Worm (Caenorhabditis elegans) whole organism, L1 larva: Measurements from ENCODE around the gene srj-25.

ENCODE experiments used
- C04F5.9 ChIP-seq: sonication (generic microtip); optimal IDR thresholded peaks from 2 replicates; lab custom pipeline; 2016; ENCODE audit warnings: missing genetic modification characterization, missing compliant biosample characterization
- C34B4.2 ChIP-seq: sonication (generic microtip); optimal IDR thresholded peaks from 2 replicates; lab custom pipeline; 2017; ENCODE audit warnings: mild to moderate bottlenecking, missing genetic modification characterization, missing compliant biosample characterization
- aly-2 ChIP-seq: fragments of 150-350 bp; optimal IDR thresholded peaks from 2 replicates; lab custom pipeline; 2014; ENCODE audit warnings: missing biosample characterization, missing genetic modification characterization
- ces-1 ChIP-seq: fragments of 150-350 bp; optimal IDR thresholded peaks from 2 replicates; lab custom pipeline; 2014; ENCODE audit warnings: missing biosample characterization, missing genetic modification reagents, missing genetic modification characterization
- egl-13 ChIP-seq: sonication (generic microtip); optimal IDR thresholded peaks from 2 replicates; lab custom pipeline; 2016; ENCODE audit warnings: missing genotype, missing genetic modification reagents, missing genetic modification characterization, missing compliant biosample characterization
- egl-27 ChIP-seq, 2 experiments: fragments of 150-350 bp in 1 of 2; sonication (generic microtip); optimal IDR thresholded peaks; 3 replicates each; lab custom pipeline; 2017 to 2018; ENCODE audit warnings: missing biosample characterization in 2 of 2, missing genetic modification characterization in 2 of 2, missing genetic modification reagents in 2 of 2
- elt-2 ChIP-seq: sonication (generic microtip); optimal IDR thresholded peaks from 2 replicates; lab custom pipeline; 2016; ENCODE audit warnings: missing genetic modification characterization, mild to moderate bottlenecking, inconsistent platforms, missing compliant biosample characterization, missing genetic modification reagents
- elt-3 ChIP-seq, 6 experiments: fragments of 150-350 bp in 1 of 6; sonication (generic microtip); optimal IDR thresholded peaks; 2 replicates each; lab custom pipeline; 2017 to 2018; ENCODE audit warnings: missing biosample characterization in 6 of 6, missing genetic modification characterization in 6 of 6, inconsistent platforms in 1 of 6
- ets-5 ChIP-seq: fragments of 200-800 bp; sonication (Bioruptor generic); IDR thresholded peaks from 2 replicates; pipeline ENCODE4 v1.3.6; 2022; ENCODE audit warnings: missing genetic modification characterization, missing compliant biosample characterization
- fkh-4 ChIP-seq: sonication (generic microtip); optimal IDR thresholded peaks from 2 replicates; lab custom pipeline; 2016; ENCODE audit warnings: missing compliant biosample characterization, missing genetic modification characterization, borderline replicate concordance
- fos-1 ChIP-seq: fragments of 150-350 bp; optimal IDR thresholded peaks from 2 replicates; lab custom pipeline; 2014; ENCODE audit warnings: missing biosample characterization, missing genetic modification characterization
- grh-1 ChIP-seq: fragments of 200-800 bp; sonication (Bioruptor generic); IDR thresholded peaks from 2 replicates; pipeline ENCODE4 v1.3.6; 2022; ENCODE audit warnings: missing genetic modification reagents, missing genetic modification characterization, missing compliant biosample characterization
- hlh-4 ChIP-seq: sonication (generic microtip); optimal IDR thresholded peaks from 2 replicates; lab custom pipeline; 2016; ENCODE audit warnings: mild to moderate bottlenecking, missing genetic modification characterization, missing compliant biosample characterization
- isw-1 ChIP-seq: fragments of 200-800 bp; sonication (Bioruptor generic); IDR thresholded peaks from 2 replicates; pipeline ENCODE4 v1.3.6; 2022; ENCODE audit warnings: missing genetic modification characterization, missing compliant biosample characterization
- jun-1 ChIP-seq: fragments of 150-350 bp; optimal IDR thresholded peaks from 2 replicates; lab custom pipeline; 2014; ENCODE audit warnings: missing biosample characterization, missing genetic modification reagents, missing genetic modification characterization
- lin-13 ChIP-seq: fragments of 150-350 bp; optimal IDR thresholded peaks from 2 replicates; lab custom pipeline; 2014; ENCODE audit warnings: missing biosample characterization, missing genetic modification reagents, missing genetic modification characterization
- lin-14 ChIP-seq: fragments of 200-800 bp; sonication (Bioruptor generic); optimal IDR thresholded peaks from 2 replicates; lab custom pipeline; 2018; ENCODE audit warnings: mild to moderate bottlenecking, missing genetic modification characterization, moderate library complexity, missing compliant biosample characterization
- lin-39 ChIP-seq: fragments of 150-350 bp; optimal IDR thresholded peaks from 2 replicates; lab custom pipeline; 2014; ENCODE audit warnings: missing biosample characterization, missing genetic modification reagents, missing genetic modification characterization
- lsy-2 ChIP-seq, 2 experiments: fragments of 150-350 bp; optimal IDR thresholded peaks; 2 replicates each; lab custom pipeline; 2014; ENCODE audit warnings: missing biosample characterization in 2 of 2, missing genetic modification characterization in 2 of 2
- mdl-1 ChIP-seq, 2 experiments: fragments of 150-350 bp; optimal IDR thresholded peaks; 2 replicates each; lab custom pipeline; 2014 to 2017; ENCODE audit warnings: missing biosample characterization in 2 of 2, missing genetic modification characterization in 2 of 2, inconsistent platforms in 1 of 2
- mep-1 ChIP-seq: fragments of 150-350 bp; optimal IDR thresholded peaks from 2 replicates; lab custom pipeline; 2014; ENCODE audit warnings: missing biosample characterization, missing genetic modification characterization
- nhr-11 ChIP-seq: fragments of 150-350 bp; optimal IDR thresholded peaks from 2 replicates; lab custom pipeline; 2014; ENCODE audit warnings: missing biosample characterization, missing genetic modification characterization
- nhr-12 ChIP-seq: sonication (generic microtip); optimal IDR thresholded peaks from 2 replicates; lab custom pipeline; 2017; ENCODE audit warnings: missing biosample characterization, missing genetic modification characterization
- nhr-19 ChIP-seq: fragments of 200-800 bp; sonication (Bioruptor generic); conservative IDR thresholded peaks from 2 replicates; pipeline ENCODE4 v1.3.6; 2022; ENCODE audit warnings: missing genetic modification characterization, missing compliant biosample characterization
- nhr-47 ChIP-seq: sonication (generic microtip); optimal IDR thresholded peaks from 2 replicates; lab custom pipeline; 2016; ENCODE audit warnings: mild to moderate bottlenecking, missing genetic modification characterization, moderate library complexity, missing compliant biosample characterization
- nhr-71 ChIP-seq: sonication (generic microtip); optimal IDR thresholded peaks from 2 replicates; lab custom pipeline; 2016; ENCODE audit warnings: mild to moderate bottlenecking, missing genetic modification characterization, moderate library complexity, missing compliant biosample characterization
- nhr-76 ChIP-seq: sonication (generic microtip); optimal IDR thresholded peaks from 2 replicates; lab custom pipeline; 2017; ENCODE audit warnings: missing biosample characterization, missing genetic modification characterization
- nhr-84 ChIP-seq: sonication (generic microtip); optimal IDR thresholded peaks from 2 replicates; lab custom pipeline; 2017; ENCODE audit warnings: missing biosample characterization, missing genetic modification characterization
- pax-3 ChIP-seq: fragments of 200-800 bp; sonication (Bioruptor generic); optimal IDR thresholded peaks from 2 replicates; lab custom pipeline; 2018; ENCODE audit warnings: mild to moderate bottlenecking, missing genetic modification characterization, moderate library complexity, missing compliant biosample characterization
- rnt-1 ChIP-seq: sonication (generic microtip); optimal IDR thresholded peaks from 2 replicates; lab custom pipeline; 2016; ENCODE audit warnings: mild to moderate bottlenecking, missing genetic modification characterization, moderate library complexity, missing compliant biosample characterization
- snpc-4 ChIP-seq: fragments of 150-350 bp; optimal IDR thresholded peaks from 2 replicates; lab custom pipeline; 2014; ENCODE audit warnings: missing biosample characterization, missing genetic modification characterization
- sox-4 ChIP-seq: sonication (generic microtip); optimal IDR thresholded peaks from 2 replicates; lab custom pipeline; 2016; ENCODE audit warnings: missing genetic modification characterization, missing compliant biosample characterization
- sptf-1 ChIP-seq: fragments of 150-350 bp; optimal IDR thresholded peaks from 2 replicates; lab custom pipeline; 2014; ENCODE audit warnings: missing biosample characterization, missing genetic modification characterization
- tbx-2 ChIP-seq: sonication (generic microtip); optimal IDR thresholded peaks from 2 replicates; lab custom pipeline; 2016; ENCODE audit warnings: missing genetic modification characterization, missing compliant biosample characterization
- unc-86 ChIP-seq: sonication (generic microtip); optimal IDR thresholded peaks from 2 replicates; lab custom pipeline; 2016; ENCODE audit warnings: missing genetic modification characterization, missing compliant biosample characterization
- xbp-1 ChIP-seq: sonication (generic microtip); optimal IDR thresholded peaks from 2 replicates; lab custom pipeline; 2016; ENCODE audit warnings: missing genetic modification characterization, missing compliant biosample characterization
- zip-4 ChIP-seq: fragments of 200-800 bp; sonication (Bioruptor generic); optimal IDR thresholded peaks from 2 replicates; lab custom pipeline; 2018; ENCODE audit warnings: mild to moderate bottlenecking, missing genetic modification characterization, moderate library complexity, missing compliant biosample characterization
- ztf-11 ChIP-seq, 2 experiments: sonication (generic microtip); optimal IDR thresholded peaks; 2 replicates each; lab custom pipeline; 2016 to 2017; ENCODE audit warnings: missing genetic modification characterization in 2 of 2, missing biosample characterization in 1 of 2, missing compliant biosample characterization in 1 of 2

The srj-25 gene

ce11 chrV:699489-700129 is 36.5 kb downstream of the srj-25 start, which contains the start of the genes ugt-29 and srx-5:
Gene ugt-29, minus strand, starts transcription at chrV:699589.
Gene srx-5, plus strand, starts transcription at chrV:700079.
- TF ChIP-seq lin-39 (tag; lab: Kevin White, UChicago) (no peak), tbx-2 (tag; lab: Kevin White, UChicago) (no peak), lsy-2 (tag; optimal IDR thresholded peaks at IDR 0.05; lab: Kevin White, UChicago) (no peak), egl-13 (no peak), C34B4.2 (tag; lab: Kevin White, UChicago) (no peak), fos-1 (tag; lab: Kevin White, UChicago) (no peak), nhr-71 (no peak), grh-1 (no peak)

ce11 chrV:699051-699450 is 37.0 kb downstream of the srj-25 start:
- no peak for TF ChIP-seq nhr-11 (tag; lab: Kevin White, UChicago)
- no peak for TF ChIP-seq grh-1

- TF ChIP-seq lin-13 (no peak), grh-1 (no peak), egl-27 (tag; optimal IDR thresholded peaks at IDR 0.05; lab: Kevin White, UChicago) (no peak), lsy-2 (tag; optimal IDR thresholded peaks at IDR 0.05; lab: Kevin White, UChicago) (no peak), isw-1 (GFP tag; lab: Robert Waterston, UW) (no peak)
These were observed 40.2 kb downstream of the srj-25 start, which contains the start of gene srj-52 for ce11 chrV:695914-696313. Gene srj-52, minus strand, starts transcription at chrV:696014.

- TF ChIP-seq C34B4.2 (tag; lab: Kevin White, UChicago) (no peak), jun-1 (tag; lab: Kevin White, UChicago) (no peak), lin-14 (GFP tag; lab: Kevin White, UChicago) (no peak), ces-1 (GFP tag; lab: Kevin White, UChicago) (no peak)
These were observed 41.4 kb downstream of the srj-25 start, which contains the start of gene srj-53 for ce11 chrV:694625-695024. Gene srj-53, minus strand, starts transcription at chrV:694725.

ce11 chrV:692720-693422 is 43.2 kb downstream of the srj-25 start, which contains the start of gene srx-4:
Gene srx-4, minus strand, starts transcription at chrV:692770.
- TF ChIP-seq sox-4 (tag; lab: Kevin White, UChicago) (no peak), unc-86 (tag; lab: Kevin White, UChicago) (no peak), nhr-12 (tag; lab: Kevin White, UChicago) (no peak), lin-14 (GFP tag; lab: Kevin White, UChicago) (no peak), xbp-1 (tag; lab: Kevin White, UChicago) (no peak), mep-1 (tag; lab: Kevin White, UChicago) (no peak), pax-3 (tag; lab: Kevin White, UChicago) (no peak), nhr-76 (tag; lab: Kevin White, UChicago) (no peak), C34B4.2 (tag; lab: Kevin White, UChicago) (no peak), C04F5.9 (tag; lab: Kevin White, UChicago) (no peak), nhr-84 (tag; lab: Kevin White, UChicago) (no peak), grh-1 (no peak), zip-4 (GFP tag; lab: Kevin White, UChicago) (no peak), fos-1 (tag; lab: Kevin White, UChicago) (no peak), sptf-1 (tag; lab: Kevin White, UChicago) (no peak), snpc-4 (tag; lab: Kevin White, UChicago) (no peak)

- TF ChIP-seq elt-2 (no peak), nhr-19 (GFP tag; lab: Robert Waterston, UW) (no peak), nhr-76 (tag; lab: Kevin White, UChicago) (no peak), sox-4 (tag; lab: Kevin White, UChicago) (no peak), mdl-1 (tag; optimal IDR thresholded peaks at IDR 0.05; lab: Kevin White, UChicago) (no peak), ets-5 (GFP tag; lab: Robert Waterston, UW) (no peak), rnt-1 (tag; lab: Kevin White, UChicago) (no peak), sptf-1 (tag; lab: Kevin White, UChicago) (no peak), ztf-11 (tag; optimal IDR thresholded peaks at IDR 0.05; lab: Kevin White, UChicago) (no peak), nhr-47 (tag; lab: Kevin White, UChicago) (no peak), hlh-4 (tag; lab: Kevin White, UChicago) (no peak), egl-13 (no peak), C34B4.2 (tag; lab: Kevin White, UChicago) (no peak), aly-2 (tag; lab: Kevin White, UChicago) (no peak), elt-3 (tag; optimal IDR thresholded peaks at IDR 0.05; lab: Kevin White, UChicago) (no peak), fos-1 (tag; lab: Kevin White, UChicago) (no peak), fkh-4 (no peak)
These were observed 46.5 kb downstream of the srj-25 start for ce11 chrV:689538-689937.
